Fruit fly (Drosophila melanogaster) whole organism, embryonic: Measurements from ENCODE around the gene CG45100.
A peak's percentile ranks its signal among the peaks of the same experiment; 100 is the strongest.

Experiments
- Abd-B ChIP-seq: fragments of 200-800 bp; sonication (Bioruptor generic); optimal IDR thresholded peaks from 2 replicates; lab custom pipeline; 2018; ENCODE audit warnings: missing biosample characterization, mild to moderate bottlenecking, missing genetic modification characterization, moderate library complexity
- Awh ChIP-seq: fragments of 200-800 bp; sonication (Bioruptor generic); IDR thresholded peaks from 2 replicates; pipeline ENCODE4, ENCODE4 v1.3.6; 2022; ENCODE audit warnings: missing biosample characterization, missing genetic modification characterization
- Bteb2 ChIP-seq: fragments of 200-800 bp; sonication (Bioruptor generic); optimal IDR thresholded peaks from 2 replicates; lab custom pipeline; 2016; ENCODE audit warnings: missing biosample characterization, missing genetic modification characterization
- CG1024 ChIP-seq: fragments of 200-800 bp; sonication (Bioruptor generic); IDR thresholded peaks from 2 replicates; pipeline ENCODE4 v1.3.6; 2022; ENCODE audit warnings: missing biosample characterization, missing genetic modification characterization
- CG10267 ChIP-seq: fragments of 200-800 bp; sonication (Bioruptor generic); optimal IDR thresholded peaks from 2 replicates; lab custom pipeline; 2018; ENCODE audit warnings: missing biosample characterization, mild to moderate bottlenecking, missing genetic modification characterization, moderate library complexity
- CG13424 ChIP-seq: fragments of 200-800 bp; sonication (Bioruptor generic); optimal IDR thresholded peaks from 2 replicates; lab custom pipeline; 2019; ENCODE audit warnings: missing biosample characterization, mild to moderate bottlenecking, missing genetic modification characterization, moderate library complexity
- CG13775 ChIP-seq: fragments of 200-800 bp; sonication (Bioruptor generic); optimal IDR thresholded peaks from 3 replicates; lab custom pipeline; 2017; ENCODE audit warnings: missing biosample characterization, mild to moderate bottlenecking, missing genetic modification characterization
- CG13894 ChIP-seq: fragments of 200-800 bp; sonication (Bioruptor generic); optimal IDR thresholded peaks from 3 replicates; lab custom pipeline; 2018; ENCODE audit warnings: missing biosample characterization, mild to moderate bottlenecking, missing genetic modification characterization, moderate library complexity
- CG14860 ChIP-seq: fragments of 200-800 bp; sonication (Bioruptor generic); IDR thresholded peaks from 3 replicates; pipeline ENCODE4 v1.3.6; 2022; ENCODE audit warnings: missing biosample characterization, missing genetic modification characterization; ENCODE audit not compliant: partially characterized antibody
- CG1529 ChIP-seq: fragments of 200-800 bp; sonication (Bioruptor generic); optimal IDR thresholded peaks from 3 replicates; lab custom pipeline; 2018; ENCODE audit warnings: missing biosample characterization, missing genetic modification characterization
- CG16813 ChIP-seq: fragments of 200-800 bp; sonication (Bioruptor generic); IDR thresholded peaks from 3 replicates; pipeline ENCODE4 v1.3.6; 2022; ENCODE audit warnings: missing biosample characterization, missing genetic modification characterization; ENCODE audit not compliant: partially characterized antibody
- CG18476 ChIP-seq: fragments of 200-800 bp; sonication (Bioruptor generic); optimal IDR thresholded peaks from 2 replicates; lab custom pipeline; 2016; ENCODE audit warnings: missing biosample characterization, mild to moderate bottlenecking, missing genetic modification characterization
- CG30403 ChIP-seq: fragments of 200-800 bp; sonication (Bioruptor generic); optimal IDR thresholded peaks from 3 replicates; lab custom pipeline; 2016; ENCODE audit warnings: missing biosample characterization, missing genetic modification characterization
- CG3163 ChIP-seq: fragments of 200-800 bp; sonication (Bioruptor generic); optimal IDR thresholded peaks from 3 replicates; lab custom pipeline; 2016; ENCODE audit warnings: missing biosample characterization, missing genetic modification characterization
- CG32532 ChIP-seq: fragments of 200-800 bp; sonication (Bioruptor generic); IDR thresholded peaks from 2 replicates; pipeline ENCODE4 v1.3.6; 2022; ENCODE audit warnings: missing biosample characterization, missing genetic modification characterization
- CG42726 ChIP-seq: fragments of 200-800 bp; sonication (Bioruptor generic); IDR thresholded peaks from 2 replicates; pipeline ENCODE4 v1.3.6; 2022; ENCODE audit warnings: missing biosample characterization, missing genetic modification characterization; ENCODE audit not compliant: partially characterized antibody
- CG43689 ChIP-seq: fragments of 200-800 bp; sonication (Bioruptor generic); IDR thresholded peaks from 2 replicates; pipeline ENCODE4 v1.3.6; 2022; ENCODE audit warnings: missing biosample characterization, missing genetic modification characterization
- CG6854 ChIP-seq: fragments of 200-800 bp; sonication (Bioruptor generic); optimal IDR thresholded peaks from 3 replicates; lab custom pipeline; 2017; ENCODE audit warnings: missing biosample characterization, mild to moderate bottlenecking, missing genetic modification characterization
- CG8478 ChIP-seq: fragments of >200 bp; optimal IDR thresholded peaks from 2 replicates; lab custom pipeline; 2018
- CG8924 ChIP-seq: fragments of 200-800 bp; optimal IDR thresholded peaks from 3 replicates; lab custom pipeline; 2019; ENCODE audit warnings: missing biosample characterization, mild to moderate bottlenecking, missing genetic modification characterization, moderate library complexity
- Camta ChIP-seq: fragments of 200-800 bp; sonication (Bioruptor generic); optimal IDR thresholded peaks from 2 replicates; lab custom pipeline; 2016; ENCODE audit warnings: missing biosample characterization, missing genetic modification characterization
- Dip3 ChIP-seq: fragments of 200-800 bp; sonication (Bioruptor generic); optimal IDR thresholded peaks from 3 replicates; lab custom pipeline; 2016; ENCODE audit warnings: missing biosample characterization, missing genetic modification characterization
- Doc3 ChIP-seq: fragments of 200-800 bp; sonication (Bioruptor generic); IDR thresholded peaks from 3 replicates; pipeline ENCODE4 v1.3.6; 2022; ENCODE audit warnings: missing biosample characterization, missing genetic modification characterization; ENCODE audit not compliant: partially characterized antibody
- Dref ChIP-seq: fragments of 200-800 bp; sonication (Bioruptor generic); IDR thresholded peaks from 2 replicates; pipeline ENCODE4 v1.3.6; 2022; ENCODE audit warnings: missing biosample characterization, missing genetic modification characterization
- Elba2 ChIP-seq: fragments of 200-800 bp; sonication (Bioruptor generic); optimal IDR thresholded peaks from 3 replicates; lab custom pipeline; 2016; ENCODE audit warnings: missing biosample characterization, missing genetic modification characterization
- GATAe ChIP-seq: fragments of 200-800 bp; sonication (Bioruptor generic); conservative IDR thresholded peaks from 2 replicates; pipeline ENCODE4 v1.3.6; 2022; ENCODE audit warnings: missing biosample characterization, missing genetic modification characterization
- PHDP ChIP-seq: fragments of 200-800 bp; sonication (Bioruptor generic); optimal IDR thresholded peaks from 3 replicates; lab custom pipeline; 2018; ENCODE audit warnings: missing biosample characterization, mild to moderate bottlenecking, missing genetic modification characterization, moderate library complexity
- Xrp1 ChIP-seq: fragments of 200-800 bp; sonication (Bioruptor generic); IDR thresholded peaks from 2 replicates; pipeline ENCODE4 v1.3.6; 2022; ENCODE audit warnings: missing biosample characterization, missing genetic modification characterization
- al ChIP-seq: fragments of 200-800 bp; sonication (Bioruptor generic); IDR thresholded peaks from 2 replicates; pipeline ENCODE4 v1.3.6; 2022; ENCODE audit warnings: missing biosample characterization, missing genetic modification characterization
- aop ChIP-seq: fragments of 200-800 bp; sonication (Bioruptor generic); IDR thresholded peaks from 2 replicates; pipeline ENCODE4 v1.3.6; 2022; ENCODE audit warnings: missing biosample characterization, missing genetic modification characterization
- ara ChIP-seq: fragments of 200-800 bp; sonication (Bioruptor generic); IDR thresholded peaks from 2 replicates; pipeline ENCODE4 v1.3.6; 2022; ENCODE audit warnings: missing biosample characterization, missing genetic modification characterization
- chinmo ChIP-seq: fragments of 200-800 bp; sonication (Bioruptor generic); IDR thresholded peaks from 4 replicates; pipeline ENCODE4 v1.3.6; 2022; ENCODE audit warnings: missing biosample characterization, missing genetic modification characterization; ENCODE audit not compliant: partially characterized antibody
- corto ChIP-seq: fragments of 200-800 bp; sonication (Bioruptor generic); optimal IDR thresholded peaks from 2 replicates; lab custom pipeline; 2016; ENCODE audit warnings: missing biosample characterization, mild to moderate bottlenecking, missing genetic modification characterization, moderate library complexity
- cwo ChIP-seq: fragments of 200-800 bp; sonication (Bioruptor generic); optimal IDR thresholded peaks from 3 replicates; lab custom pipeline; 2017; ENCODE audit warnings: missing biosample characterization, missing genetic modification characterization, mild to moderate bottlenecking, moderate library complexity, missing genetic modification reagents
- dmrt99B ChIP-seq: fragments of 200-800 bp; sonication (Bioruptor generic); optimal IDR thresholded peaks from 2 replicates; lab custom pipeline; 2018; ENCODE audit warnings: missing biosample characterization, mild to moderate bottlenecking, missing genetic modification characterization, moderate library complexity
- dpn ChIP-seq, 2 experiments: fragments of 200-800 bp; sonication (Bioruptor generic); optimal IDR thresholded peaks; 3 replicates each; lab custom pipeline; 2016; ENCODE audit warnings: missing biosample characterization in 2 of 2, missing genetic modification characterization in 2 of 2
- fu2 ChIP-seq: fragments of 200-800 bp; sonication (Bioruptor generic); optimal IDR thresholded peaks from 2 replicates; lab custom pipeline; 2016; ENCODE audit warnings: missing biosample characterization, missing genetic modification characterization
- gro ChIP-seq: fragments of 200-800 bp; sonication (Bioruptor generic); optimal IDR thresholded peaks from 2 replicates; lab custom pipeline; 2016; ENCODE audit warnings: missing biosample characterization, missing genetic modification characterization
- insv ChIP-seq, 2 experiments: fragments of 200-800 bp; sonication (Bioruptor generic); optimal IDR thresholded peaks; 3 replicates each; lab custom pipeline; 2016 to 2018; ENCODE audit warnings: missing biosample characterization in 2 of 2, missing genetic modification characterization in 2 of 2
- jing ChIP-seq: fragments of 200-800 bp; sonication (Bioruptor generic); optimal IDR thresholded peaks from 2 replicates; lab custom pipeline; 2018; ENCODE audit warnings: missing biosample characterization, mild to moderate bottlenecking, missing genetic modification characterization
- lilli ChIP-seq: fragments of 200-800 bp; sonication (Bioruptor generic); optimal IDR thresholded peaks from 3 replicates; lab custom pipeline; 2016; ENCODE audit warnings: missing biosample characterization, missing genetic modification characterization
- oc ChIP-seq: fragments of 200-800 bp; sonication (Bioruptor generic); optimal IDR thresholded peaks from 2 replicates; lab custom pipeline; 2018; ENCODE audit warnings: missing biosample characterization, mild to moderate bottlenecking, missing genetic modification characterization, moderate library complexity
- p53 ChIP-seq: fragments of 200-800 bp; sonication (Bioruptor generic); optimal IDR thresholded peaks from 2 replicates; lab custom pipeline; 2016; ENCODE audit warnings: missing biosample characterization, missing genetic modification characterization
- peb ChIP-seq: fragments of 200-800 bp; sonication (Bioruptor generic); IDR thresholded peaks from 2 replicates; pipeline ENCODE4 v1.3.6; 2022; ENCODE audit warnings: missing biosample characterization, missing genetic modification characterization
- pnt ChIP-seq: fragments of 200-800 bp; sonication (Bioruptor generic); optimal IDR thresholded peaks from 3 replicates; lab custom pipeline; 2016; ENCODE audit warnings: missing biosample characterization, missing genetic modification characterization
- pum ChIP-seq: fragments of 200-800 bp; sonication (Bioruptor generic); optimal IDR thresholded peaks from 2 replicates; lab custom pipeline; 2016; ENCODE audit warnings: missing biosample characterization, missing genetic modification characterization
- repo ChIP-seq: fragments of 200-800 bp; sonication (Bioruptor generic); optimal IDR thresholded peaks from 2 replicates; lab custom pipeline; 2016; ENCODE audit warnings: missing biosample characterization, missing genetic modification characterization
- scrt ChIP-seq: fragments of 200-800 bp; sonication (Bioruptor generic); optimal IDR thresholded peaks from 2 replicates; lab custom pipeline; 2018; ENCODE audit warnings: missing biosample characterization, mild to moderate bottlenecking, missing genetic modification characterization, moderate library complexity
- sens ChIP-seq: fragments of 200-800 bp; sonication (Bioruptor generic); peaks from one replicate; lab custom pipeline; 2016; ENCODE audit warnings: missing biosample characterization, missing genetic modification characterization
- ttk ChIP-seq: fragments of 200-800 bp; sonication (Bioruptor generic); IDR thresholded peaks from 2 replicates; pipeline ENCODE4 v2.1.2; 2022; ENCODE audit warnings: missing biosample characterization, missing genetic modification characterization
- vfl ChIP-seq: fragments of 200-800 bp; sonication (Bioruptor generic); optimal IDR thresholded peaks from 2 replicates; lab custom pipeline; 2016; ENCODE audit warnings: missing biosample characterization, missing genetic modification characterization
- wor ChIP-seq: fragments of 200-800 bp; sonication (Bioruptor generic); IDR thresholded peaks from 2 replicates; pipeline ENCODE4 v1.3.6; 2022; ENCODE audit warnings: missing biosample characterization, missing genetic modification characterization

CG45100 gene

dm6 chr3R:5474551-5474950 lies at the start of gene CG45100, which contains the start of the genes HDAC3 and Hcs:
Gene CG45100, minus strand, starts transcription at chr3R:5474600.
Gene HDAC3, minus strand, starts transcription at chr3R:5474600.
Gene Hcs, plus strand, starts transcription at chr3R:5474899.
- TF ChIP-seq oc (tag; lab: Kevin White, UChicago) = no peak
- TF ChIP-seq corto (GFP tag; lab: Kevin White, UChicago) = no peak
- peak; percentile 79 for TF ChIP-seq Elba2
- TF ChIP-seq p53 (GFP tag; lab: Kevin White, UChicago) = peak; percentile 41
- peak; percentile 21 for TF ChIP-seq CG3163
- TF ChIP-seq dpn (GFP tag; optimal IDR thresholded peaks at IDR 0.05; lab: Kevin White, UChicago) = peak; percentile 37 to 52
- TF ChIP-seq Abd-B (GFP tag; lab: Kevin White, UChicago) = peak; percentile 75
- peak; percentile 56 for TF ChIP-seq CG13424
- TF ChIP-seq Bteb2 (GFP tag; lab: Kevin White, UChicago) = peak; percentile 26
- peak; percentile 31 for TF ChIP-seq pnt (GFP tag; lab: Kevin White, UChicago)
- 0 out of 2 replicates have a peak, but pooled peaks have one; percentile 34 for TF ChIP-seq GATAe
- TF ChIP-seq CG32532 (GFP tag; lab: Robert Waterston, UW) = peak; percentile 67
- TF ChIP-seq Camta (GFP tag; lab: Kevin White, UChicago) = peak; percentile 43
- peak; percentile 11; the same call in 1 of the 2 replicates for TF ChIP-seq al (GFP tag; lab: Robert Waterston, UW)
- no peak for TF ChIP-seq gro (GFP tag; lab: Kevin White, UChicago)
- peak; percentile 57 for TF ChIP-seq Dip3 (GFP tag; lab: Kevin White, UChicago)
- no peak for TF ChIP-seq CG1024 (GFP tag; lab: Robert Waterston, UW)
- TF ChIP-seq CG18476 = no peak
- no peak for TF ChIP-seq Awh
- TF ChIP-seq CG16813 (GFP tag; lab: Robert Waterston, UW) = peak; percentile 90
- no peak for TF ChIP-seq ttk
- peak; percentile 64 for TF ChIP-seq pum (GFP tag; lab: Kevin White, UChicago)
- no peak for TF ChIP-seq CG43689 (GFP tag; lab: Robert Waterston, UW)
- peak; percentile 88 for TF ChIP-seq Doc3
- TF ChIP-seq PHDP (tag; lab: Kevin White, UChicago) = no peak
- TF ChIP-seq lilli (GFP tag; lab: Kevin White, UChicago) = peak; percentile 74
- TF ChIP-seq fu2 = peak; percentile 60
- no peak for TF ChIP-seq wor (GFP tag; lab: Robert Waterston, UW)
- TF ChIP-seq CG8478 (lab: Kevin White, UChicago) = no peak
- TF ChIP-seq CG14860 (GFP tag; lab: Robert Waterston, UW) = peak; percentile 88
- TF ChIP-seq peb (GFP tag; lab: Robert Waterston, UW) = no peak
- no peak for TF ChIP-seq dmrt99B (tag; lab: Kevin White, UChicago)
- peak; percentile 92 for TF ChIP-seq sens (GFP tag; lab: Kevin White, UChicago)
- TF ChIP-seq CG13775 (GFP tag; lab: Kevin White, UChicago) = peak; percentile 57
- TF ChIP-seq scrt (GFP tag; lab: Kevin White, UChicago) = no peak
- TF ChIP-seq insv (GFP tag; optimal IDR thresholded peaks at IDR 0.05; lab: Kevin White, UChicago) = peak; percentile 67 to 97
- peak; percentile 72 for TF ChIP-seq CG10267
- TF ChIP-seq CG30403 (GFP tag; lab: Kevin White, UChicago) = peak; percentile 67
- TF ChIP-seq cwo (GFP tag; lab: Kevin White, UChicago) = no peak
- TF ChIP-seq vfl (GFP tag; lab: Kevin White, UChicago) = peak; percentile 61
- TF ChIP-seq CG8924 (tag; lab: Kevin White, UChicago) = no peak
- peak; percentile 52; the same call in 1 of the 4 replicates for TF ChIP-seq chinmo (GFP tag; lab: Robert Waterston, UW)
- TF ChIP-seq repo (GFP tag; lab: Kevin White, UChicago) = peak; percentile 31
- TF ChIP-seq ara (GFP tag; lab: Robert Waterston, UW) = no peak
- peak; percentile 40 for TF ChIP-seq Xrp1 (GFP tag; lab: Robert Waterston, UW)
- TF ChIP-seq CG13894 (tag; lab: Kevin White, UChicago) = no peak
- TF ChIP-seq Dref (GFP tag; lab: Robert Waterston, UW) = peak; percentile 36
- TF ChIP-seq CG1529 (GFP tag; lab: Kevin White, UChicago) = no peak
- peak; percentile 50 for TF ChIP-seq CG42726 (GFP tag; lab: Robert Waterston, UW)
- no peak for TF ChIP-seq jing (GFP tag; lab: Kevin White, UChicago)
- no peak for TF ChIP-seq CG6854 (GFP tag; lab: Kevin White, UChicago)
- no peak for TF ChIP-seq aop (GFP tag; lab: Robert Waterston, UW)
